Fruit fly (Drosophila melanogaster) whole organism, prepupa: ENCODE measurements around the gene CG17776.
A peak's percentile ranks its signal among the peaks of the same experiment; 100 is the strongest.

Source experiments
- Blimp-1 ChIP-seq: fragments of 200-800 bp; sonication (Bioruptor generic); optimal IDR thresholded peaks from 3 replicates; lab custom pipeline; 2017; ENCODE audit warnings: missing biosample characterization, missing genetic modification characterization, mild to moderate bottlenecking, moderate library complexity, missing genetic modification reagents
- CG10631 ChIP-seq: fragments of 200-800 bp; sonication (Bioruptor generic); optimal IDR thresholded peaks from 2 replicates; lab custom pipeline; 2016; ENCODE audit warnings: missing biosample characterization, missing genetic modification characterization
- CG10669 ChIP-seq: fragments of 200-800 bp; sonication (Bioruptor generic); optimal IDR thresholded peaks from 3 replicates; lab custom pipeline; 2018; ENCODE audit warnings: missing biosample characterization, mild to moderate bottlenecking, missing genetic modification characterization, moderate library complexity
- CG11294 ChIP-seq: fragments of 200-800 bp; sonication (Bioruptor generic); IDR thresholded peaks from 2 replicates; pipeline ENCODE4 v1.3.6; 2022; ENCODE audit warnings: missing biosample characterization, missing genetic modification characterization
- CG11762 ChIP-seq: fragments of 200-800 bp; sonication (Bioruptor generic); optimal IDR thresholded peaks from 3 replicates; lab custom pipeline; 2016; ENCODE audit warnings: missing biosample characterization, missing genetic modification characterization; ENCODE audit not compliant: insufficient read depth
- CG11902 ChIP-seq: fragments of 200-800 bp; sonication (Bioruptor generic); optimal IDR thresholded peaks from 3 replicates; lab custom pipeline; 2016; ENCODE audit warnings: missing biosample characterization, missing genetic modification characterization
- CG15336 ChIP-seq: fragments of 200-800 bp; sonication (Bioruptor generic); IDR thresholded peaks from 2 replicates; pipeline ENCODE4 v1.3.6; 2022; ENCODE audit warnings: missing biosample characterization, missing genetic modification characterization
- CG1621 ChIP-seq: fragments of 200-800 bp; sonication (Bioruptor generic); optimal IDR thresholded peaks from 3 replicates; lab custom pipeline; 2018; ENCODE audit warnings: missing biosample characterization, mild to moderate bottlenecking, missing genetic modification characterization
- CG16779 ChIP-seq: fragments of 200-800 bp; sonication (Bioruptor generic); optimal IDR thresholded peaks from 3 replicates; lab custom pipeline; 2017; ENCODE audit warnings: missing biosample characterization, mild to moderate bottlenecking, missing genetic modification characterization
- CG3032 ChIP-seq: fragments of 200-800 bp; optimal IDR thresholded peaks from 2 replicates; lab custom pipeline; 2019; ENCODE audit warnings: missing biosample characterization, mild to moderate bottlenecking, missing genetic modification characterization, moderate library complexity
- CG31627 ChIP-seq: fragments of 200-800 bp; sonication (Bioruptor generic); optimal IDR thresholded peaks from 3 replicates; lab custom pipeline; 2016; ENCODE audit warnings: missing biosample characterization, missing genetic modification characterization
- CG32006 ChIP-seq: fragments of 200-800 bp; sonication (Bioruptor generic); optimal IDR thresholded peaks from 3 replicates; lab custom pipeline; 2017; ENCODE audit warnings: missing biosample characterization, mild to moderate bottlenecking, missing genetic modification characterization
- CG34406 ChIP-seq: fragments of 200-800 bp; sonication (Bioruptor generic); optimal IDR thresholded peaks from 3 replicates; lab custom pipeline; 2016; ENCODE audit warnings: missing biosample characterization, missing genetic modification characterization
- CG3919 ChIP-seq: fragments of 200-800 bp; sonication (Bioruptor generic); optimal IDR thresholded peaks from 3 replicates; lab custom pipeline; 2016; ENCODE audit warnings: missing biosample characterization, missing genetic modification characterization
- CG4318 ChIP-seq: fragments of 200-800 bp; sonication (Bioruptor generic); optimal IDR thresholded peaks from 3 replicates; lab custom pipeline; 2017; ENCODE audit warnings: missing biosample characterization, mild to moderate bottlenecking, missing genetic modification characterization
- CG6163 ChIP-seq: fragments of 200-800 bp; sonication (Bioruptor generic); IDR thresholded peaks from 3 replicates; pipeline ENCODE4 v1.3.6; 2022; ENCODE audit warnings: missing biosample characterization, missing genetic modification characterization
- CG6276 ChIP-seq: fragments of 200-800 bp; sonication (Bioruptor generic); optimal IDR thresholded peaks from 2 replicates; lab custom pipeline; 2017; ENCODE audit warnings: missing biosample characterization, mild to moderate bottlenecking, missing genetic modification characterization
- CG6792 ChIP-seq: fragments of 200-800 bp; sonication (Bioruptor generic); optimal IDR thresholded peaks from 3 replicates; lab custom pipeline; 2016; ENCODE audit warnings: missing biosample characterization, missing genetic modification characterization
- CG6808 ChIP-seq: fragments of 200-800 bp; sonication (Bioruptor generic); optimal IDR thresholded peaks from 3 replicates; lab custom pipeline; 2017; ENCODE audit warnings: missing biosample characterization, missing genetic modification characterization, mild to moderate bottlenecking, moderate library complexity, missing genetic modification reagents
- CG7368 ChIP-seq: fragments of 200-800 bp; sonication (Bioruptor generic); optimal IDR thresholded peaks from 3 replicates; lab custom pipeline; 2016; ENCODE audit warnings: missing biosample characterization, missing genetic modification characterization
- CG8632 ChIP-seq: fragments of 200-800 bp; sonication (Bioruptor generic); optimal IDR thresholded peaks from 3 replicates; lab custom pipeline; 2016; ENCODE audit warnings: missing biosample characterization, missing genetic modification characterization
- CG9139 ChIP-seq: fragments of 200-800 bp; sonication (Bioruptor generic); optimal IDR thresholded peaks from 3 replicates; lab custom pipeline; 2017; ENCODE audit warnings: missing biosample characterization, mild to moderate bottlenecking, missing genetic modification characterization
- Eip75B ChIP-seq: fragments of 200-800 bp; sonication (Bioruptor generic); optimal IDR thresholded peaks from 3 replicates; lab custom pipeline; 2016; ENCODE audit warnings: missing biosample characterization, missing genetic modification characterization
- Eip93F ChIP-seq: fragments of 200-800 bp; sonication (Bioruptor generic); optimal IDR thresholded peaks from 2 replicates; lab custom pipeline; 2016; ENCODE audit warnings: missing biosample characterization, mild to moderate bottlenecking, missing genetic modification characterization
- Hr38 ChIP-seq: sonication (Bioruptor generic); optimal IDR thresholded peaks from 2 replicates; lab custom pipeline; 2016; ENCODE audit warnings: missing biosample characterization, missing genetic modification characterization
- Hr39 ChIP-seq: fragments of 200-800 bp; sonication (Bioruptor generic); optimal IDR thresholded peaks from 2 replicates; lab custom pipeline; 2016; ENCODE audit warnings: missing biosample characterization, missing genetic modification characterization
- Lpt ChIP-seq: fragments of 200-800 bp; sonication (Bioruptor generic); optimal IDR thresholded peaks from 3 replicates; lab custom pipeline; 2016; ENCODE audit warnings: missing biosample characterization, missing genetic modification characterization
- Met ChIP-seq: fragments of 200-800 bp; sonication (Bioruptor generic); optimal IDR thresholded peaks from 3 replicates; lab custom pipeline; 2016; ENCODE audit warnings: missing biosample characterization, missing genetic modification characterization
- OdsH ChIP-seq: fragments of 200-800 bp; sonication (Bioruptor generic); optimal IDR thresholded peaks from 3 replicates; lab custom pipeline; 2016; ENCODE audit warnings: missing biosample characterization, missing genetic modification characterization
- Smox ChIP-seq: fragments of 200-800 bp; sonication (Bioruptor generic); optimal IDR thresholded peaks from 3 replicates; lab custom pipeline; 2016; ENCODE audit warnings: missing biosample characterization, missing genetic modification characterization
- Sox102F ChIP-seq: fragments of 200-800 bp; sonication (Bioruptor generic); optimal IDR thresholded peaks from 2 replicates; lab custom pipeline; 2016; ENCODE audit warnings: missing biosample characterization, mild to moderate bottlenecking, missing genetic modification characterization
- Sox14 ChIP-seq: fragments of 200-800 bp; sonication (Bioruptor generic); optimal IDR thresholded peaks from 3 replicates; lab custom pipeline; 2016; ENCODE audit warnings: missing biosample characterization, missing genetic modification characterization
- Sox15 ChIP-seq: fragments of 200-800 bp; sonication (Bioruptor generic); optimal IDR thresholded peaks from 3 replicates; lab custom pipeline; 2016; ENCODE audit warnings: missing biosample characterization, missing genetic modification characterization
- acj6 ChIP-seq: fragments of 200-800 bp; sonication (Bioruptor generic); optimal IDR thresholded peaks from 3 replicates; lab custom pipeline; 2016; ENCODE audit warnings: missing biosample characterization, missing genetic modification characterization
- cyc ChIP-seq: fragments of 200-800 bp; sonication (Bioruptor generic); optimal IDR thresholded peaks from 3 replicates; lab custom pipeline; 2016; ENCODE audit warnings: missing biosample characterization, missing genetic modification characterization
- dac ChIP-seq: fragments of 200-800 bp; sonication (Bioruptor generic); optimal IDR thresholded peaks from 2 replicates; lab custom pipeline; 2017; ENCODE audit warnings: missing biosample characterization, mild to moderate bottlenecking, missing genetic modification characterization
- dsx ChIP-seq: fragments of 200-800 bp; optimal IDR thresholded peaks from 3 replicates; lab custom pipeline; 2019; ENCODE audit warnings: missing biosample characterization, mild to moderate bottlenecking, missing genetic modification characterization, moderate library complexity; ENCODE audit not compliant: poor library complexity, severe bottlenecking
- eg ChIP-seq: fragments of 200-800 bp; sonication (Bioruptor generic); IDR thresholded peaks from 3 replicates; pipeline ENCODE4 v1.3.6; 2022; ENCODE audit warnings: missing biosample characterization, missing genetic modification characterization
- esn ChIP-seq: fragments of 200-800 bp; sonication (Bioruptor generic); optimal IDR thresholded peaks from 2 replicates; lab custom pipeline; 2016; ENCODE audit warnings: missing biosample characterization, mild to moderate bottlenecking, missing genetic modification characterization, moderate library complexity
- lz ChIP-seq: fragments of 200-800 bp; sonication (Bioruptor generic); optimal IDR thresholded peaks from 3 replicates; lab custom pipeline; 2016; ENCODE audit warnings: missing biosample characterization, missing genetic modification characterization
- net ChIP-seq: fragments of 200-800 bp; sonication (Bioruptor generic); optimal IDR thresholded peaks from 3 replicates; lab custom pipeline; 2016; ENCODE audit warnings: missing biosample characterization, missing genetic modification characterization
- pdm3 ChIP-seq: fragments of 200-800 bp; sonication (Bioruptor generic); optimal IDR thresholded peaks from 3 replicates; lab custom pipeline; 2016; ENCODE audit warnings: missing biosample characterization, missing genetic modification characterization
- salr ChIP-seq, 2 experiments: fragments of 200-800 bp; sonication (Bioruptor generic); optimal IDR thresholded peaks; 3 replicates each; lab custom pipeline; 2016 to 2018; ENCODE audit warnings: missing biosample characterization in 2 of 2, missing genetic modification characterization in 2 of 2, mild to moderate bottlenecking in 1 of 2
- spab ChIP-seq: fragments of 200-800 bp; sonication (Bioruptor generic); optimal IDR thresholded peaks from 2 replicates; lab custom pipeline; 2017; ENCODE audit warnings: missing biosample characterization, mild to moderate bottlenecking, missing genetic modification characterization, missing genetic modification reagents
- svp ChIP-seq: fragments of 200-800 bp; sonication (Bioruptor generic); peaks from one replicate; lab custom pipeline; 2016; ENCODE audit warnings: missing biosample characterization, missing genetic modification characterization
- topi ChIP-seq: fragments of 200-800 bp; sonication (Bioruptor generic); optimal IDR thresholded peaks from 3 replicates; lab custom pipeline; 2016; ENCODE audit warnings: missing biosample characterization, missing genetic modification characterization
- vri ChIP-seq: fragments of 200-800 bp; sonication (Bioruptor generic); optimal IDR thresholded peaks from 3 replicates; lab custom pipeline; 2016; ENCODE audit warnings: missing biosample characterization, mild to moderate bottlenecking, missing genetic modification characterization

Gene CG17776

DNA sequence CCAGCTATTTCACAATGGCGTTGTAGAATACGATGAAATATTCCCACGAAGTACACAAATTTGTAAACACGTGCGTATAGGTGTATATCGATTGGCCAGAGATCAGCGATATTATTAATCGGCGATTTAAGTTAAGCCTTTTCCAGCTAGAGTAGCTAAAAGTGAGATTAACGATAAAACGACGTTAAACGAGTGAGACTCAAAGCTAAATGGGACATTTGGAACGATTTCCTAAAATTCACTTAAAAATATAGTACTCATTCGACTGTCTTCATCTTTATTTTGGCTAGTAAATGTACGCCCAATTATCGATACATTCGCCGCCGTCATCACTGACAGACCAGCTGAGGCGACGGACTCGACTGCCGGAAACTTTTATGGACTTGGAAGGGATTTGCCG, at the start of gene CG17776, which contains the start of gene Nmd3:
Gene CG17776 (plus strand): TSS at position 163 of the 400 bp plus-strand sequence.
Gene Nmd3 (minus strand): TSS at position 106 of the 400 bp plus-strand sequence.
- no peak for TF ChIP-seq CG16779 (tag; lab: Kevin White, UChicago)
- no peak for TF ChIP-seq salr (GFP tag; optimal IDR thresholded peaks at IDR 0.05; lab: Kevin White, UChicago)
- TF ChIP-seq CG1621 (tag; lab: Kevin White, UChicago): peak; percentile 81
- TF ChIP-seq Sox14 (GFP tag; lab: Kevin White, UChicago): peak; percentile 15
- peak; percentile 28 for TF ChIP-seq svp (GFP tag; lab: Kevin White, UChicago)
- TF ChIP-seq cyc: peak; percentile 32
- TF ChIP-seq esn (GFP tag; lab: Kevin White, UChicago): peak; percentile 1
- peak; percentile 12 for TF ChIP-seq CG3032
- TF ChIP-seq, all 60 proteins: peak for 6

DNA sequence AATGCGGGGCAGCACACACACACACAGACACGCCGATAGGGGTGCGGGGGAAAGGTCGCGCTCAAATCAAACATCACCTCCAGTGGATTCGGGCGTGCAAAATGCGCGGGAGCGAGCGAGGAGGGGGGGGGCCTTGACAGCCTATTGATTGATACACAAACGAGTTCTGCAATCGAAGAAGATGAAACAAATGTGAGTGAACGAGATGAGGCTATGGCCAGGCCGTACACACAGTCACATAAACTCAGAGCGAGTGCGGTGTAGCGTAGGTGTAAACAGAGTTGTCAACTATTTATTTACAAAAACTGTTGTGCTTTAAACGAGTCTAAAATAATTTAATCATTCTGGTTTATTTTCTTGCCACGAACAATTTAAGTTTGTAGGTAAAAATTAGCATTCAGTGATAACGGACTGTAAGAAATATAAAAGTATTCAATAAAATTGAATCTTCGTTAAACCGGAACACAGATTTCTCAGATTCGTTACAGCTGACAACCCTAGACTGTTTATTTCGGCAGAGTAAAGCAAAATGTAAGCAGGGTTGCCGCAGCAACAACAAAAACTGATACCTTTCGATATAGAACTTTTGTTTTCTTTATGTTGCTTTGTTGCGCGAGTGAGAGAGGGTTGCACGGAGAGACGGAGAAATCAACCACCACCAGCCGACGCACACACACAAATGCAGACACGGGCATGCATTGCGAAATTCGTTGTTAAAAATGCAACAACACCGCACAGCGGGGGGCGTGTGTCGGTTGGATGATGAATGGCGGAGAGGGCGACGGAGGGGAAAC, 49.4 kb upstream of the CG17776 start:
- TF ChIP-seq spab (peak; percentile 83), Eip93F (peak; percentile 85), lz (peak; percentile 94), Eip75B (GFP tag; lab: Kevin White, UChicago) (peak; percentile 84), CG8632 (GFP tag; lab: Kevin White, UChicago) (peak; percentile 87), CG10631 (GFP tag; lab: Kevin White, UChicago) (peak; percentile 84), CG31627 (GFP tag; lab: Kevin White, UChicago) (peak; percentile 93), CG3919 (GFP tag; lab: Kevin White, UChicago) (peak; percentile 81), CG6276 (GFP tag; lab: Kevin White, UChicago) (peak; percentile 83), CG1621 (tag; lab: Kevin White, UChicago) (peak; percentile 81), Lpt (GFP tag; lab: Kevin White, UChicago) (peak; percentile 71), CG6163 (GFP tag; lab: Robert Waterston, UW) (peak; percentile 84), eg (peak; percentile 69; the same call in 2 of the 3 replicates), Hr38 (no peak), acj6 (GFP tag; lab: Kevin White, UChicago) (peak; percentile 87), CG16779 (tag; lab: Kevin White, UChicago) (peak; percentile 68), dsx (GFP tag; lab: Kevin White, UChicago) (peak; percentile 88), Met (GFP tag; lab: Kevin White, UChicago) (peak; percentile 95), Sox15 (GFP tag; lab: Kevin White, UChicago) (peak; percentile 81), svp (GFP tag; lab: Kevin White, UChicago) (peak; percentile 95), CG6808 (peak; percentile 87), Smox (GFP tag; lab: Kevin White, UChicago) (peak; percentile 92), CG11762 (peak; percentile 81), CG11294 (peak; percentile 73), OdsH (GFP tag; lab: Kevin White, UChicago) (peak; percentile 90), topi (GFP tag; lab: Kevin White, UChicago) (peak; percentile 95), CG7368 (GFP tag; lab: Kevin White, UChicago) (peak; percentile 72), CG15336 (peak; percentile 90), vri (GFP tag; lab: Kevin White, UChicago) (peak; percentile 87), CG34406 (GFP tag; lab: Kevin White, UChicago) (peak; percentile 88), net (GFP tag; lab: Kevin White, UChicago) (peak; percentile 85), Blimp-1 (GFP tag; lab: Kevin White, UChicago) (peak; percentile 87), Sox102F (peak; percentile 87), pdm3 (peak; percentile 89), dac (GFP tag; lab: Kevin White, UChicago) (peak; percentile 28), CG32006 (GFP tag; lab: Kevin White, UChicago) (peak; percentile 82), salr (GFP tag; optimal IDR thresholded peaks at IDR 0.05; lab: Kevin White, UChicago) (peak; percentile 64 to 66), CG6792 (GFP tag; lab: Kevin White, UChicago) (peak; percentile 89), Hr39 (GFP tag; lab: Kevin White, UChicago) (peak; percentile 93), CG9139 (GFP tag; lab: Kevin White, UChicago) (peak; percentile 79), CG4318 (GFP tag; lab: Kevin White, UChicago) (peak; percentile 68), CG11902 (GFP tag; lab: Kevin White, UChicago) (peak; percentile 81), CG10669 (GFP tag; lab: Kevin White, UChicago) (peak; percentile 91)
